Worm (Caenorhabditis elegans): Measurements from ENCODE around the gene lgc-38.

DNA sequence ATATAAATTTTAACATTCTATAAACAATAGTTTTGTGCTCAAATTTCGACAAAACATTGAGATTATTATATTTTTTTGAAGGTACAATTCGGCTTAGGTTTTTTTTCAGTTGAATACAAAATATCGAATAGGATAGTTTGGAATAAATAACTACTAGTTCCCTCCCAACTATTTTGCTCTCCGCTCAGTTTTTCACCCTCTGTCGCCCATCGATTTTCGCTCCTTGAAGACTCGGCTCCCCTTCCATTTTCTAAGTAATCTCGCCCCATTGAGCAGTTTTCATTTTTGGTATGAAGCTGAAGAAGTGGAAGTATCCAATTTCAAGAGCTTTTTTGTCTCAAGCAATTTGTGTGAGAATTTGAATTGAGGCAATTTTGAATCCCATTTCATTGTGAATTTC, 35.3 kb upstream of the lgc-38 start, which contains the start of gene F31E3.2:
- TF ChIP-seq him-1 (tag; optimal IDR thresholded peaks at IDR 0.05), result no peak
- no peak for TF ChIP-seq W03F9.2 (tag; optimal IDR thresholded peaks at IDR 0.05)
- no peak for TF ChIP-seq dao-5 (tag; optimal IDR thresholded peaks at IDR 0.05)
